Worm (Caenorhabditis elegans): Measurements from ENCODE around the gene svop-1.

Gene svop-1

ce11 chrIII:8899767-8900166 lies 14.5 kb upstream of the svop-1 start:
- no peak for TF ChIP-seq unc-39 (tag; optimal IDR thresholded peaks at IDR 0.05)
- no peak for TF ChIP-seq unc-62 (GFP tag; optimal IDR thresholded peaks at IDR 0.05)
- no peak for TF ChIP-seq R02D3.7 (tag; optimal IDR thresholded peaks at IDR 0.05)
- no peak for TF ChIP-seq nhr-76 (tag; optimal IDR thresholded peaks at IDR 0.05)
- no peak for TF ChIP-seq ztf-11 (tag; optimal IDR thresholded peaks at IDR 0.05)
- TF ChIP-seq nhr-23 (tag; optimal IDR thresholded peaks at IDR 0.05), result peak; percentile 11
- TF ChIP-seq nhr-67 (tag; optimal IDR thresholded peaks at IDR 0.05), result no peak
- peak; percentile 20 for TF ChIP-seq pha-4 (tag; optimal IDR thresholded peaks at IDR 0.05)
- no peak for TF ChIP-seq ceh-16 (tag; optimal IDR thresholded peaks at IDR 0.05)
- TF ChIP-seq jun-1 (tag; optimal IDR thresholded peaks at IDR 0.05), result no peak
- peak; percentile 87 for TF ChIP-seq lin-15B (tag; optimal IDR thresholded peaks at IDR 0.05)
- TF ChIP-seq nhr-11 (tag; optimal IDR thresholded peaks at IDR 0.05), result no peak
- no peak for TF ChIP-seq ceh-9 (tag; optimal IDR thresholded peaks at IDR 0.05)
- no peak for TF ChIP-seq elt-1 (tag; optimal IDR thresholded peaks at IDR 0.05)
- no peak for TF ChIP-seq fkh-10 (GFP tag; optimal IDR thresholded peaks at IDR 0.05)
- peak; percentile 69 for TF ChIP-seq nfya-1 (tag; optimal IDR thresholded peaks at IDR 0.05; ENCODE audit: insufficient read depth)

DNA sequence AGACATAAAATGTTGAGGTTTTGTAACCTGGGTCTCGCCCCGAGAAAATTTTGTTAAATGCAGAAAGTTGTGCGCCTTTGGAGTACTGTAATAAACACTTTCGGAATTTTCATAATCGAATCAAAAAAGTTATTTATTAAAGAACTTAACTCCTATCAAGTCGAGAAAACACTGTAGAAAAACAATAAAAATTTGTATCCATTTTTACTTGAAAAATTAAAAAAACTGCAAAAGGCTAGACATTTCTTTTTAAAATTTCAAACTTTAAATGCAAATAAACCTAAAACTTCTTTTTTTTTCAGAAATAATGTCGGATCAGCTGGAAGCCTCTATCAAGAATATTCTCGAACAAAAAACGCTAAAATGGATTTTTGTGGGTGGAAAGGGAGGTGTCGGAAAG lies 9.5 kb upstream of the svop-1 start, which contains the start of gene asna-1:
Gene asna-1 (plus strand): TSS at position 301 of the 400 bp plus-strand sequence.
- TF ChIP-seq nhr-43 (tag; optimal IDR thresholded peaks at IDR 0.05; ENCODE audit: poor library complexity, severe bottlenecking) (no peak), nhr-25 (tag; optimal IDR thresholded peaks at IDR 0.05) (no peak), ama-1 (optimal IDR thresholded peaks at IDR 0.05) (no peak), snpc-4 (tag; optimal IDR thresholded peaks at IDR 0.05) (no peak), unc-39 (tag; optimal IDR thresholded peaks at IDR 0.05) (no peak), pqm-1 (tag; optimal IDR thresholded peaks at IDR 0.05) (no peak), nhr-237 (tag; optimal IDR thresholded peaks at IDR 0.05) (no peak), ZK546.5 (tag; optimal IDR thresholded peaks at IDR 0.05) (no peak), pha-4 (tag; optimal IDR thresholded peaks at IDR 0.05) (no peak), hmg-11 (tag; optimal IDR thresholded peaks at IDR 0.05) (no peak), nhr-77 (tag; optimal IDR thresholded peaks at IDR 0.05) (no peak), egl-5 (tag; optimal IDR thresholded peaks at IDR 0.05) (no peak), lin-15B (tag; optimal IDR thresholded peaks at IDR 0.05) (no peak)

ce11 chrIII:8893464-8893863 lies 8.2 kb upstream of the svop-1 start, which contains the start of gene ZK637.4:
Gene ZK637.4, plus strand, starts transcription at chrIII:8893764.
- TF ChIP-seq lin-39 (tag; optimal IDR thresholded peaks at IDR 0.05) (no peak), fkh-10 (GFP tag; optimal IDR thresholded peaks at IDR 0.05) (no peak), ztf-4 (tag; optimal IDR thresholded peaks at IDR 0.05) (no peak), ceh-82 (tag; optimal IDR thresholded peaks at IDR 0.05) (no peak), ZK546.5 (tag; optimal IDR thresholded peaks at IDR 0.05) (no peak)

ce11 chrIII:8889931-8890330 lies 4.6 kb upstream of the svop-1 start, which contains the start of gene lnkn-1:
Gene lnkn-1, plus strand, starts transcription at chrIII:8890231.
- TF ChIP-seq lin-15B (tag; optimal IDR thresholded peaks at IDR 0.05) (no peak), pha-4 (tag; optimal IDR thresholded peaks at IDR 0.05) (no peak), egl-27 (tag; optimal IDR thresholded peaks at IDR 0.05) (no peak), zag-1 (tag; optimal IDR thresholded peaks at IDR 0.05) (no peak), ceh-9 (tag; optimal IDR thresholded peaks at IDR 0.05) (no peak), unc-62 (GFP tag; optimal IDR thresholded peaks at IDR 0.05) (no peak), nhr-67 (tag; optimal IDR thresholded peaks at IDR 0.05) (no peak), lsy-12 (tag; optimal IDR thresholded peaks at IDR 0.05) (no peak), ceh-82 (tag; optimal IDR thresholded peaks at IDR 0.05) (no peak), nhr-28 (tag; optimal IDR thresholded peaks at IDR 0.05) (no peak), hmg-11 (tag; optimal IDR thresholded peaks at IDR 0.05) (no peak), nfya-1 (tag; optimal IDR thresholded peaks at IDR 0.05; ENCODE audit: insufficient read depth) (no peak), aly-2 (tag; optimal IDR thresholded peaks at IDR 0.05) (no peak), lin-39 (tag; optimal IDR thresholded peaks at IDR 0.05) (no peak), egl-5 (tag; optimal IDR thresholded peaks at IDR 0.05) (no peak)

- TF ChIP-seq ZK546.5 (tag; optimal IDR thresholded peaks at IDR 0.05), result no peak
- TF ChIP-seq fkh-10 (GFP tag; optimal IDR thresholded peaks at IDR 0.05), result no peak
- peak; percentile 30 for TF ChIP-seq elt-2 (tag; optimal IDR thresholded peaks at IDR 0.05)
- peak; percentile 22 for TF ChIP-seq nhr-25 (tag; optimal IDR thresholded peaks at IDR 0.05)
- peak; percentile 47 for TF ChIP-seq snpc-4 (tag; optimal IDR thresholded peaks at IDR 0.05)
- peak; percentile 92 for TF ChIP-seq skn-1 (tag; optimal IDR thresholded peaks at IDR 0.05)
- TF ChIP-seq aly-2 (tag; optimal IDR thresholded peaks at IDR 0.05), result no peak
- no peak for TF ChIP-seq nhr-237 (tag; optimal IDR thresholded peaks at IDR 0.05)
- no peak for TF ChIP-seq zag-1 (tag; optimal IDR thresholded peaks at IDR 0.05)
- peak; percentile 26 for TF ChIP-seq hmg-11 (tag; optimal IDR thresholded peaks at IDR 0.05)
- peak; percentile 49 for TF ChIP-seq lin-15B (tag; optimal IDR thresholded peaks at IDR 0.05)
- TF ChIP-seq nhr-28 (tag; optimal IDR thresholded peaks at IDR 0.05), result no peak
- no peak for TF ChIP-seq sea-2 (GFP tag; optimal IDR thresholded peaks at IDR 0.05)
- TF ChIP-seq ceh-82 (tag; optimal IDR thresholded peaks at IDR 0.05), result no peak
- TF ChIP-seq jun-1 (tag; optimal IDR thresholded peaks at IDR 0.05), result peak; percentile 41
- peak; percentile 19 for TF ChIP-seq nhr-23 (tag; optimal IDR thresholded peaks at IDR 0.05)
- TF ChIP-seq nfya-1 (tag; optimal IDR thresholded peaks at IDR 0.05; ENCODE audit: insufficient read depth), result peak; percentile 77
- peak; percentile 8 for TF ChIP-seq lin-39 (tag; optimal IDR thresholded peaks at IDR 0.05)
- TF ChIP-seq pha-4 (tag; optimal IDR thresholded peaks at IDR 0.05), result peak; percentile 59
- TF ChIP-seq ztf-4 (tag; optimal IDR thresholded peaks at IDR 0.05), result no peak
- peak; percentile 65 for TF ChIP-seq pqm-1 (tag; optimal IDR thresholded peaks at IDR 0.05)
- TF ChIP-seq ceh-16 (tag; optimal IDR thresholded peaks at IDR 0.05), result no peak
- TF ChIP-seq egl-5 (tag; optimal IDR thresholded peaks at IDR 0.05), result peak; percentile 20
Observed at ce11 chrIII:8888956-8889355, 3.7 kb upstream of the svop-1 start, which contains the start of gene ZK637.14. Gene ZK637.14, minus strand, starts transcription at chrIII:8889156.
